Worm (Caenorhabditis elegans) whole organism, L2 larva: ENCODE measurements around the gene tmbi-4.

Source experiments
- ceh-82 ChIP-seq: fragments of 150-350 bp; optimal IDR thresholded peaks from 2 replicates; lab custom pipeline; 2014; ENCODE audit warnings: missing biosample characterization, missing genetic modification characterization
- egl-27 ChIP-seq: sonication (generic microtip); optimal IDR thresholded peaks from 3 replicates; lab custom pipeline; 2017; ENCODE audit warnings: missing biosample characterization, missing genetic modification reagents, missing genetic modification characterization
- nhr-77 ChIP-seq: fragments of 150-350 bp; optimal IDR thresholded peaks from 2 replicates; lab custom pipeline; 2014; ENCODE audit warnings: missing biosample characterization, missing genetic modification characterization

ce11 chrX:9172278-9172677 is 21.8 kb downstream of the tmbi-4 start, which contains the start of gene B0563.18:
- TF ChIP-seq nhr-77 (tag; lab: Kevin White, UChicago) (no peak), egl-27 (no peak), ceh-82 (tag; lab: Kevin White, UChicago) (no peak)
